Fruit fly (Drosophila melanogaster): ENCODE measurements around the gene skd.

DNA sequence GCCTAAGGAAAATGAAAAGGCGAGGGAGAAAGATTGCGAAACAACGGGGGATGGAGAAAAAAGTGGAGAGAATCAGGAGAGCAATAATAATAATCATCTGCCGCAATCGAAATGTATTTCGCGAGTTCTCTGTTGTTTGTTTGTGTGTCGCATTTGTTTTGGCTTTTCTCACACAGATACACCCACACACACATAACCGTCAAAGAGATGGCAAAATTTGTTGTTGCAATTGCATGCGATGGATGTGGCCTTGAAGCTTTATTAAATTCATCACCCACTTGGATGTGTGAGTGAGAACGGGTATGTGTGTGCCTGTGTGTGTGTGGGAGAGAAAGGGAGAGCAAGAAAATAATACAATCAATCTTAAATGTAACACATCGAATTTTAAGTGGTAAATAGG lies 15.5 kb downstream of the skd start:
- TF ChIP-seq Myc (optimal IDR thresholded peaks at IDR 0.05), result no peak
- no peak for TF ChIP-seq ttk (optimal IDR thresholded peaks at IDR 0.05)
- TF ChIP-seq psq (optimal IDR thresholded peaks at IDR 0.05), result no peak
- no peak for TF ChIP-seq insv (optimal IDR thresholded peaks at IDR 0.05)
- TF ChIP-seq h (optimal IDR thresholded peaks at IDR 0.05), result no peak

Data from Kc167 (cell line).